Worm (Caenorhabditis elegans): ENCODE measurements around the gene T16A1.4.

- no peak for TF ChIP-seq unc-55 (GFP tag; optimal IDR thresholded peaks at IDR 0.05)
- no peak for TF ChIP-seq ztf-4 (tag; optimal IDR thresholded peaks at IDR 0.05)
- no peak for TF ChIP-seq nhr-25 (tag; optimal IDR thresholded peaks at IDR 0.05)
- TF ChIP-seq nhr-12 (tag; optimal IDR thresholded peaks at IDR 0.05): no peak
- no peak for TF ChIP-seq blmp-1 (tag; optimal IDR thresholded peaks at IDR 0.05; ENCODE audit: insufficient read depth)
- no peak for TF ChIP-seq aly-2 (tag; optimal IDR thresholded peaks at IDR 0.05)
Observed at ce11 chrII:2099139-2099976, 18.0 kb downstream of the T16A1.4 start, which contains the start of gene math-42.
